Fruit fly (Drosophila melanogaster) whole organism: ENCODE measurements around the gene Spps.

Source experiments
- CG8478 ChIP-seq: fragments of >200 bp; optimal IDR thresholded peaks from 2 replicates; lab custom pipeline; 2018; ENCODE audit warnings: inconsistent platforms
- pan ChIP-seq: fragments of >200 bp; optimal IDR thresholded peaks from 2 replicates; lab custom pipeline; 2017
- psq ChIP-seq: fragments of >200 bp; optimal IDR thresholded peaks from 2 replicates; lab custom pipeline; 2017

DNA sequence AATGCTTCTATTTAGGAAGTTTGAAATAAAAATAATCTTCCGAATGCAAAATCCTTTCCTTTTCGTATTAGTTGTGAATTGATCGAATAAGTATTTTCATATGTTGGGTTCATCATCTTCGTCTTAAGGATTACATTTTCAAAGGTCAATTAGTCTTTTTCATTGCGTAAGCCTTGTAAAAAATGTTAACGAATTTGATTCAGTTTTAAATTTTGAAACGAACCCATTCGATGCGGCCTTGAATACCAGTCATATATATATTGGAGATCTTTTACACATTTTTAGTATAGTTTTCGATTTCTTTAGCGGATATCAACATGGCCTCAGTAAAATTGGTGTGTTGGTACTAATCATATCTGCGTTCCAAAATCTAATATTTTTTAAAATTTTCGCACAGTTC, 1.9 kb upstream of the Spps start, which contains the start of gene Acp95EF:
- no peak for TF ChIP-seq psq (lab: Kevin White, UChicago)
- no peak for TF ChIP-seq pan (lab: Kevin White, UChicago)
- TF ChIP-seq CG8478: no peak
